Fruit fly (Drosophila melanogaster): Measurements from ENCODE around the gene CG34357.

DNA sequence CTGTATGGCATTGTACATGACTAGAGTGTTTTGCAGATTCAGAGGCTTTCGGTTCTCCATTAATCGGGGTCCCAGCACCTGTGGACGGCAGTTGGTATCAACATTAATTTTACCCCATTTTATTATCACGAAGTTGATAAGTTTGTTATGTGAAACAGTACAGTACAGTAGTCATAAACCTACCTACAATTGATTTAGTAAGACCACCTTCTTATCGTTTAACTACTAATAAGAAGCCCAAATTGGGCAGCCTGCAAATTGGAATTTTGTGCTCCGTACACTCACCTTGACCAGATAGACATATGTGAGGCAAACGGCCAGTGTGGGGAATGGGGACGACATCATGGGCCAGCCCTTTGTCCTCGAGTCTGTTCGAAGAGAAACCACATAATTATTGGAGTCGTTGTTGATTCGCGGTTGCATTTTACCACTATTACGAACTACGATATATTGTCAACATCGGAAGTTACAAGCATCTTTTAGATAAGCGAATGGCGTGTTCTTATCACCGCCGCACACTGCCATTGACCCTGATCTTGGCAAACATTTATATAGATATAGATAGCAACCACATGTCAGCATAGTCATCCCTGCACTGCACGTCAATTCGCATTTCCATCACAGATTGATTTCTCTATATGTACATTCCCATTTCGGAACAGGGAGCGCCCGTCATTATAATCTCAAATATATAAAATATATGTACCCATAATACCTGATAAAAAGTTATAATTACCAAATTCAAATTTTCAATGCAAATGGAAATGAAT is 111.2 kb downstream of the CG34357 start:
- TF ChIP-seq CG8478 (optimal IDR thresholded peaks at IDR 0.05) (no peak), usp (GFP tag; optimal IDR thresholded peaks at IDR 0.05) (no peak), pan (optimal IDR thresholded peaks at IDR 0.05) (no peak), psq (optimal IDR thresholded peaks at IDR 0.05) (no peak), EcR (GFP tag; optimal IDR thresholded peaks at IDR 0.05) (no peak)
